Fruit fly (Drosophila melanogaster): ENCODE measurements around the gene Rpn12R.

DNA sequence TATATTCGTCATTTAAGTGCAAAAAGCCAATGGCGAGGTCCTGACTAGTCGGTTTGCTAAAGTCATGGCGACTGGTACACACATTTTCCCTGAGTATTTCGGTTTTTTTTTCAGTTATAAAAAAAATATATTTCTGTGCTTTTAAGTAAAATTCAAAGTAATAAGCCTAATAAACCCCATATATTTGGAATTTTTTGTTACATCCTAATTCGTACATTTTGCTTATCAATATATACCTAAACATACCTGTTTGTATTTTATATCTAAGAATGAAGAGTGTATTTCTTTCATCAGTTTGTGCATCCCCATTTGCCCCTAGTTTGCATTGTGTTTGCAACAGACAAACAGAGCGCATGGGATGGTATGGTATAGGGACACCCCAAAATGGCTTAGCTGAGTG is 6.8 kb downstream of the Rpn12R start:
- TF ChIP-seq CTCF (GFP tag; optimal IDR thresholded peaks at IDR 0.05) (no peak), gce (GFP tag; IDR thresholded peaks at IDR 0.05) (no peak), repo (GFP tag; optimal IDR thresholded peaks at IDR 0.05) (no peak), Myb (GFP tag; optimal IDR thresholded peaks at IDR 0.05) (no peak), Six4 (GFP tag; optimal IDR thresholded peaks at IDR 0.05) (no peak), slbo (GFP tag; IDR thresholded peaks at IDR 0.05) (no peak), otp (GFP tag; IDR thresholded peaks at IDR 0.05) (no peak), danr (GFP tag; IDR thresholded peaks at IDR 0.05) (no peak), NC2α (GFP tag; optimal IDR thresholded peaks at IDR 0.05) (no peak), twi (tag; optimal IDR thresholded peaks at IDR 0.05) (no peak), nau (GFP tag; optimal IDR thresholded peaks at IDR 0.05) (no peak), HmgD (GFP tag; optimal IDR thresholded peaks at IDR 0.05) (no peak), br (optimal IDR thresholded peaks at IDR 0.05) (no peak)
